Worm (Caenorhabditis elegans) whole organism, L2 larva: ENCODE results near the gene Y57A10A.5.
A peak's percentile ranks its signal among the peaks of the same experiment; 100 is the strongest.
"Not testable (repeated sequence)": the region's sequence is repeated elsewhere in the genome, so short reads cannot be mapped to it uniquely, and the experiment has no call there.

Experiments used
- C34F6.9 ChIP-seq: fragments of 150-350 bp; optimal IDR thresholded peaks from 2 replicates; lab custom pipeline; 2014; ENCODE audit warnings: missing biosample characterization, missing genetic modification characterization
- F13H6.1 ChIP-seq: sonication (generic microtip); optimal IDR thresholded peaks from 2 replicates; lab custom pipeline; 2016; ENCODE audit warnings: missing genetic modification characterization, missing compliant biosample characterization
- R02D3.7 ChIP-seq: fragments of 150-350 bp; optimal IDR thresholded peaks from 2 replicates; lab custom pipeline; 2014; ENCODE audit warnings: missing biosample characterization, missing genetic modification characterization
- ZK546.5 ChIP-seq: sonication (generic microtip); optimal IDR thresholded peaks from 2 replicates; lab custom pipeline; 2017; ENCODE audit warnings: missing biosample characterization, missing genetic modification characterization
- alr-1 ChIP-seq: fragments of 150-350 bp; optimal IDR thresholded peaks from 2 replicates; lab custom pipeline; 2014; ENCODE audit warnings: missing biosample characterization, missing genetic modification characterization
- ama-1 ChIP-seq: fragments of 150-350 bp; optimal IDR thresholded peaks from 2 replicates; lab custom pipeline; 2018; ENCODE audit warnings: inconsistent platforms
- blmp-1 ChIP-seq: sonication (generic microtip); optimal IDR thresholded peaks from 2 replicates; lab custom pipeline; 2017; ENCODE audit warnings: missing genetic modification characterization, mild to moderate bottlenecking, missing compliant biosample characterization, antibody characterized with exemption, moderate library complexity; ENCODE audit not compliant: insufficient read depth
- ceh-16 ChIP-seq: fragments of 150-350 bp; optimal IDR thresholded peaks from 2 replicates; lab custom pipeline; 2014; ENCODE audit warnings: missing biosample characterization, missing genetic modification characterization
- ceh-82 ChIP-seq: fragments of 150-350 bp; optimal IDR thresholded peaks from 2 replicates; lab custom pipeline; 2014; ENCODE audit warnings: missing biosample characterization, missing genetic modification characterization
- crh-2 ChIP-seq: sonication (generic microtip); optimal IDR thresholded peaks from 2 replicates; lab custom pipeline; 2017; ENCODE audit warnings: missing biosample characterization, missing genetic modification characterization
- dmd-4 ChIP-seq: sonication (generic microtip); optimal IDR thresholded peaks from 2 replicates; lab custom pipeline; 2017; ENCODE audit warnings: missing biosample characterization, missing genetic modification characterization
- egl-27 ChIP-seq: sonication (generic microtip); optimal IDR thresholded peaks from 3 replicates; lab custom pipeline; 2017; ENCODE audit warnings: missing biosample characterization, missing genetic modification reagents, missing genetic modification characterization
- elt-1 ChIP-seq: fragments of 150-350 bp; optimal IDR thresholded peaks from 2 replicates; lab custom pipeline; 2014; ENCODE audit warnings: missing biosample characterization, missing genetic modification characterization
- elt-3 ChIP-seq: sonication (generic microtip); optimal IDR thresholded peaks from 2 replicates; lab custom pipeline; 2017; ENCODE audit warnings: missing biosample characterization, missing genetic modification characterization
- fos-1 ChIP-seq: fragments of 150-350 bp; optimal IDR thresholded peaks from 2 replicates; lab custom pipeline; 2014; ENCODE audit warnings: missing biosample characterization, missing genetic modification characterization
- gmeb-1 ChIP-seq: fragments of 150-350 bp; optimal IDR thresholded peaks from 2 replicates; lab custom pipeline; 2014; ENCODE audit warnings: missing biosample characterization, missing genetic modification characterization
- lin-11 ChIP-seq: fragments of 150-350 bp; sonication (generic microtip); optimal IDR thresholded peaks from 2 replicates; lab custom pipeline; 2014; ENCODE audit warnings: missing biosample characterization, missing genetic modification characterization, inconsistent platforms, mixed read lengths
- lin-13 ChIP-seq: fragments of 150-350 bp; optimal IDR thresholded peaks from 2 replicates; lab custom pipeline; 2014; ENCODE audit warnings: missing biosample characterization, missing genetic modification reagents, missing genetic modification characterization
- lsy-2 ChIP-seq, 2 experiments: fragments of 150-350 bp in 1 of 2; sonication (generic microtip) in 1 of 2; optimal IDR thresholded peaks; 2 replicates each; lab custom pipeline; 2014 to 2017; ENCODE audit warnings: missing biosample characterization in 2 of 2, missing genetic modification characterization in 2 of 2
- mab-5 ChIP-seq: fragments of 150-350 bp; optimal IDR thresholded peaks from 2 replicates; lab custom pipeline; 2014; ENCODE audit warnings: missing biosample characterization, missing genetic modification characterization
- mdl-1 ChIP-seq, 2 experiments: fragments of 150-350 bp in 1 of 2; sonication (generic microtip) in 1 of 2; optimal IDR thresholded peaks; 2 replicates each; lab custom pipeline; 2017; ENCODE audit warnings: missing biosample characterization in 2 of 2, missing genetic modification characterization in 2 of 2
- nhr-11 ChIP-seq: fragments of 150-350 bp; optimal IDR thresholded peaks from 2 replicates; lab custom pipeline; 2014; ENCODE audit warnings: missing biosample characterization, missing genetic modification characterization
- nhr-12 ChIP-seq: fragments of 150-350 bp; optimal IDR thresholded peaks from 2 replicates; lab custom pipeline; 2014; ENCODE audit warnings: missing biosample characterization, missing genetic modification characterization
- nhr-129 ChIP-seq: fragments of 150-350 bp; optimal IDR thresholded peaks from 2 replicates; lab custom pipeline; 2014; ENCODE audit warnings: missing biosample characterization, missing genetic modification characterization
- nhr-21 ChIP-seq: fragments of 150-350 bp; optimal IDR thresholded peaks from 2 replicates; lab custom pipeline; 2014; ENCODE audit warnings: missing biosample characterization, missing genetic modification characterization
- nhr-237 ChIP-seq: fragments of 150-350 bp; optimal IDR thresholded peaks from 2 replicates; lab custom pipeline; 2014; ENCODE audit warnings: missing biosample characterization, missing genetic modification characterization
- nhr-25 ChIP-seq: fragments of 150-350 bp; sonication (generic microtip); optimal IDR thresholded peaks from 3 replicates; lab custom pipeline; 2014; ENCODE audit warnings: missing biosample characterization, missing genetic modification characterization
- nhr-6 ChIP-seq: fragments of 150-350 bp; optimal IDR thresholded peaks from 2 replicates; lab custom pipeline; 2014; ENCODE audit warnings: missing biosample characterization, missing genetic modification characterization
- nhr-77 ChIP-seq: fragments of 150-350 bp; optimal IDR thresholded peaks from 2 replicates; lab custom pipeline; 2014; ENCODE audit warnings: missing biosample characterization, missing genetic modification characterization
- peb-1 ChIP-seq: fragments of 150-350 bp; optimal IDR thresholded peaks from 2 replicates; lab custom pipeline; 2014; ENCODE audit warnings: missing biosample characterization, missing genetic modification characterization
- sem-4 ChIP-seq: fragments of 150-350 bp; optimal IDR thresholded peaks from 2 replicates; lab custom pipeline; 2014; ENCODE audit warnings: missing biosample characterization, missing genetic modification reagents, missing genetic modification characterization
- sma-3 ChIP-seq: sonication (generic microtip); optimal IDR thresholded peaks from 2 replicates; lab custom pipeline; 2016; ENCODE audit warnings: missing genetic modification reagents, missing genetic modification characterization, missing compliant biosample characterization
- snpc-4 ChIP-seq: fragments of 150-350 bp; optimal IDR thresholded peaks from 2 replicates; lab custom pipeline; 2014; ENCODE audit warnings: missing biosample characterization, missing genetic modification characterization
- unc-55 ChIP-seq: fragments of 150-350 bp; sonication (generic microtip); optimal IDR thresholded peaks from 3 replicates; lab custom pipeline; 2014; ENCODE audit warnings: missing biosample characterization, missing genetic modification reagents, missing genetic modification characterization
- zag-1 ChIP-seq: fragments of 150-350 bp; optimal IDR thresholded peaks from 2 replicates; lab custom pipeline; 2014; ENCODE audit warnings: missing biosample characterization, missing genetic modification characterization
- ztf-1 ChIP-seq: fragments of 200-800 bp; sonication (Bioruptor generic); conservative IDR thresholded peaks from 2 replicates; pipeline ENCODE4 v1.3.6; 2022; ENCODE audit warnings: missing genetic modification characterization, missing compliant biosample characterization
- ztf-11 ChIP-seq: sonication (generic microtip); optimal IDR thresholded peaks from 2 replicates; lab custom pipeline; 2017; ENCODE audit warnings: missing biosample characterization, missing genetic modification characterization
- ztf-4 ChIP-seq: fragments of 150-350 bp; optimal IDR thresholded peaks from 2 replicates; lab custom pipeline; 2014; ENCODE audit warnings: missing biosample characterization, missing genetic modification characterization

The Y57A10A.5 gene

ce11 chrII:12154186-12154585 is at the start of gene Y57A10A.5:
Gene Y57A10A.5, plus strand, starts transcription at chrII:12154486.
- not testable (repeated sequence) for TF ChIP-seq ZK546.5 (tag; lab: Kevin White, UChicago); lsy-2 (tag; optimal IDR thresholded peaks at IDR 0.05; lab: Kevin White, UChicago); alr-1

ce11 chrII:12107840-12108239 is 46.4 kb upstream of the Y57A10A.5 start, which contains the start of gene Y17G7B.18:
Gene Y17G7B.18, minus strand, starts transcription at chrII:12107857.
- no peak for TF ChIP-seq blmp-1 (tag; lab: Kevin White, UChicago)
- peak; percentile 64 for TF ChIP-seq snpc-4 (tag; lab: Kevin White, UChicago)
- TF ChIP-seq unc-55: peak; percentile 93
- peak; percentile 72 to 83 for TF ChIP-seq lsy-2 (tag; optimal IDR thresholded peaks at IDR 0.05; lab: Kevin White, UChicago)
- no peak for TF ChIP-seq ZK546.5 (tag; lab: Kevin White, UChicago)
- TF ChIP-seq lin-13 (GFP tag; lab: Kevin White, UChicago): peak; percentile 69
- TF ChIP-seq egl-27: peak; percentile 56
- no peak for TF ChIP-seq lin-11 (tag; lab: Kevin White, UChicago)
- no peak for TF ChIP-seq ztf-11 (tag; lab: Kevin White, UChicago)
- no peak for TF ChIP-seq nhr-12 (tag; lab: Kevin White, UChicago)
- TF ChIP-seq sma-3 (GFP tag; lab: Kevin White, UChicago): peak; percentile 18
- peak; percentile 96 for TF ChIP-seq gmeb-1
- TF ChIP-seq zag-1 (tag; lab: Kevin White, UChicago): no peak
- TF ChIP-seq crh-2 (tag; lab: Kevin White, UChicago): peak; percentile 68
- TF ChIP-seq nhr-237 (tag; lab: Kevin White, UChicago): no peak
- TF ChIP-seq elt-1: no peak
- TF ChIP-seq R02D3.7: peak; percentile 25
- peak; percentile 28 for TF ChIP-seq mab-5 (tag; lab: Kevin White, UChicago)
- TF ChIP-seq F13H6.1: peak; percentile 34
- TF ChIP-seq mdl-1 (tag; optimal IDR thresholded peaks at IDR 0.05; lab: Kevin White, UChicago): peak in 1 of 2 experiments; percentile 57
- TF ChIP-seq nhr-21 (tag; lab: Kevin White, UChicago): peak; percentile 35
- peak; percentile 35 for TF ChIP-seq nhr-6 (tag; lab: Kevin White, UChicago)
- TF ChIP-seq peb-1 (tag; lab: Kevin White, UChicago): no peak
- no peak for TF ChIP-seq nhr-77 (tag; lab: Kevin White, UChicago)
- no peak for TF ChIP-seq ama-1
- TF ChIP-seq sem-4 (tag; lab: Kevin White, UChicago): peak; percentile 22
- peak; percentile 8 for TF ChIP-seq fos-1 (tag; lab: Kevin White, UChicago)
- peak; percentile 62 for TF ChIP-seq nhr-129 (tag; lab: Kevin White, UChicago)
- TF ChIP-seq C34F6.9 (tag; lab: Kevin White, UChicago): peak; percentile 90
- TF ChIP-seq nhr-25 (tag; lab: Kevin White, UChicago): peak; percentile 32

- TF ChIP-seq egl-27: no peak
- no peak for TF ChIP-seq ama-1
- TF ChIP-seq blmp-1 (tag; lab: Kevin White, UChicago): no peak
- no peak for TF ChIP-seq elt-3 (tag; lab: Kevin White, UChicago)
- TF ChIP-seq ceh-16: no peak
- no peak for TF ChIP-seq mab-5 (tag; lab: Kevin White, UChicago)
- no peak for TF ChIP-seq nhr-77 (tag; lab: Kevin White, UChicago)
- no peak for TF ChIP-seq F13H6.1
- no peak for TF ChIP-seq nhr-21 (tag; lab: Kevin White, UChicago)
- TF ChIP-seq crh-2 (tag; lab: Kevin White, UChicago): no peak
Measured at ce11 chrII:12108843-12109242, 45.4 kb upstream of the Y57A10A.5 start.

ce11 chrII:12110997-12111396 is 43.3 kb upstream of the Y57A10A.5 start:
- TF ChIP-seq nhr-237 (tag; lab: Kevin White, UChicago) (no peak), nhr-21 (tag; lab: Kevin White, UChicago) (no peak), elt-3 (tag; lab: Kevin White, UChicago) (no peak), ceh-82 (tag; lab: Kevin White, UChicago) (no peak), C34F6.9 (tag; lab: Kevin White, UChicago) (no peak), lin-13 (GFP tag; lab: Kevin White, UChicago) (no peak), ztf-4 (tag; lab: Kevin White, UChicago) (no peak), ztf-1 (no peak), zag-1 (tag; lab: Kevin White, UChicago) (no peak), nhr-11 (tag; lab: Kevin White, UChicago) (no peak), dmd-4 (tag; lab: Kevin White, UChicago) (no peak)
